Worm (Caenorhabditis elegans): ENCODE results near the gene adm-2.

adm-2 gene

ce11 chrX:13729724-13730123 lies 42.0 kb downstream of the adm-2 start (continued):
- TF ChIP-seq dve-1 (tag; optimal IDR thresholded peaks at IDR 0.05; ENCODE audit: insufficient read depth) (no peak), T26A8.4 (GFP tag; IDR thresholded peaks at IDR 0.05) (no peak), nhr-111 (GFP tag; optimal IDR thresholded peaks at IDR 0.05) (no peak), cey-2 (tag; optimal IDR thresholded peaks at IDR 0.05; ENCODE audit: borderline replicate concordance, insufficient read depth) (no peak), daf-19 (GFP tag; conservative IDR thresholded peaks at IDR 0.05) (no peak), lin-15B (tag; optimal IDR thresholded peaks at IDR 0.05) (no peak), Y48G9A.11 (GFP tag; IDR thresholded peaks at IDR 0.05) (peak; percentile 16; the same call in 1 of the 2 replicates), daf-16 (GFP tag; optimal IDR thresholded peaks at IDR 0.05) (no peak), daf-16 (tag; optimal IDR thresholded peaks at IDR 0.05) (peak; percentile 33), daf-12 (tag; optimal IDR thresholded peaks at IDR 0.05) (no peak), zfp-2 (tag; optimal IDR thresholded peaks at IDR 0.05) (no peak), nhr-41 (GFP tag; IDR thresholded peaks at IDR 0.05) (no peak), lin-29 (GFP tag; IDR thresholded peaks at IDR 0.05) (no peak), ceh-62 (tag; optimal IDR thresholded peaks at IDR 0.05) (no peak), hmg-1.1 (GFP tag; IDR thresholded peaks at IDR 0.05) (no peak), nhr-102 (tag; optimal IDR thresholded peaks at IDR 0.05) (no peak), fos-1 (tag; optimal IDR thresholded peaks at IDR 0.05) (no peak), nhr-25 (tag; optimal IDR thresholded peaks at IDR 0.05; ENCODE audit: borderline replicate concordance, insufficient read depth) (no peak), D1046.2 (GFP tag; IDR thresholded peaks at IDR 0.05) (peak; percentile 15; the same call in 1 of the 2 replicates), ztf-11 (tag; optimal IDR thresholded peaks at IDR 0.05) (no peak), nhr-42 (GFP tag; IDR thresholded peaks at IDR 0.05) (no peak), unc-62 (GFP tag; optimal IDR thresholded peaks at IDR 0.05 in 1 of 2) (no peak), unc-62 (tag; optimal IDR thresholded peaks at IDR 0.05) (no peak), hlh-30 (tag; optimal IDR thresholded peaks at IDR 0.05; ENCODE audit: insufficient read depth) (no peak), egl-43 (GFP tag; IDR thresholded peaks at IDR 0.05) (no peak), ceh-82 (tag; optimal IDR thresholded peaks at IDR 0.05) (no peak), nhr-10 (tag; optimal IDR thresholded peaks at IDR 0.05) (no peak), dmd-6 (GFP tag; IDR thresholded peaks at IDR 0.05) (no peak; the same call in 1 of the 2 replicates), ctbp-1 (GFP tag; IDR thresholded peaks at IDR 0.05) (no peak), nhr-11 (tag; optimal IDR thresholded peaks at IDR 0.05) (no peak), ceh-44 (GFP tag; IDR thresholded peaks at IDR 0.05) (0 out of 2 replicates have a peak, but pooled peaks have one; percentile 20), vab-7 (GFP tag; IDR thresholded peaks at IDR 0.05) (peak; percentile 72), lir-3 (tag; optimal IDR thresholded peaks at IDR 0.05) (no peak), tag-97 (GFP tag; IDR thresholded peaks at IDR 0.05) (no peak), nhr-76 (tag; optimal IDR thresholded peaks at IDR 0.05) (no peak), Y5F2A.4 (GFP tag; optimal IDR thresholded peaks at IDR 0.05) (no peak), madf-9 (GFP tag; conservative IDR thresholded peaks at IDR 0.05) (no peak), zfp-3 (GFP tag; conservative IDR thresholded peaks at IDR 0.05) (no peak), lin-1 (GFP tag; IDR thresholded peaks at IDR 0.05) (peak; percentile 42; the same call in 1 of the 2 replicates), ZK546.5 (tag; optimal IDR thresholded peaks at IDR 0.05) (no peak), gei-8 (GFP tag; optimal IDR thresholded peaks at IDR 0.05) (no peak), php-3 (GFP tag; IDR thresholded peaks at IDR 0.05) (no peak), nhr-6 (tag; optimal IDR thresholded peaks at IDR 0.05) (no peak), dmd-8 (GFP tag; IDR thresholded peaks at IDR 0.05) (peak; percentile 67; the same call in 1 of the 2 replicates), F49E8.2 (tag; optimal IDR thresholded peaks at IDR 0.05; ENCODE audit: borderline replicate concordance) (no peak), Y105C5A.15 (GFP tag; IDR thresholded peaks at IDR 0.05) (0 out of 2 replicates have a peak, but pooled peaks have one; percentile 24), sdz-12 (GFP tag; optimal IDR thresholded peaks at IDR 0.05) (no peak), ceh-28 (tag; optimal IDR thresholded peaks at IDR 0.05) (no peak), mdl-1 (tag; optimal IDR thresholded peaks at IDR 0.05) (no peak), F44E2.7 (GFP tag; IDR thresholded peaks at IDR 0.05) (peak; percentile 57; the same call in 1 of the 2 replicates), lin-38 (GFP tag; IDR thresholded peaks at IDR 0.05) (peak; percentile 50), ceh-20 (GFP tag; IDR thresholded peaks at IDR 0.05) (no peak)
